Worm (Caenorhabditis elegans) whole organism, early embryonic: ENCODE measurements around the gene tag-120.

Source experiments
- B0310.2 ChIP-seq: sonication (generic microtip); optimal IDR thresholded peaks from 2 replicates; lab custom pipeline; 2016; ENCODE audit warnings: mild to moderate bottlenecking, missing genetic modification characterization, missing compliant biosample characterization
- F13C5.2 ChIP-seq: sonication (generic microtip); optimal IDR thresholded peaks from 2 replicates; lab custom pipeline; 2017; ENCODE audit warnings: mild to moderate bottlenecking, missing genetic modification characterization, inconsistent platforms, missing compliant biosample characterization
- aly-1 ChIP-seq: sonication (generic microtip); optimal IDR thresholded peaks from 2 replicates; lab custom pipeline; 2016; ENCODE audit warnings: missing genetic modification characterization, missing compliant biosample characterization
- ama-1 ChIP-seq: fragments of 150-350 bp; optimal IDR thresholded peaks from 2 replicates; lab custom pipeline; 2014
- ceh-13 ChIP-seq: fragments of 200-800 bp; sonication (Bioruptor generic); optimal IDR thresholded peaks from 2 replicates; lab custom pipeline; 2018; ENCODE audit warnings: mild to moderate bottlenecking, missing genetic modification characterization, missing compliant biosample characterization
- ceh-36 ChIP-seq: sonication (generic microtip); optimal IDR thresholded peaks from 2 replicates; lab custom pipeline; 2016; ENCODE audit warnings: missing genetic modification characterization, inconsistent platforms, missing compliant biosample characterization
- ets-7 ChIP-seq: sonication (generic microtip); optimal IDR thresholded peaks from 2 replicates; lab custom pipeline; 2016; ENCODE audit warnings: missing genotype, missing genetic modification characterization, missing compliant biosample characterization
- flt-1 ChIP-seq: fragments of 200-800 bp; sonication (Bioruptor generic); IDR thresholded peaks from 2 replicates; pipeline ENCODE4 v1.3.6; 2022; ENCODE audit warnings: missing genetic modification characterization, missing compliant biosample characterization
- hmbx-1 ChIP-seq: sonication (generic microtip); optimal IDR thresholded peaks from 2 replicates; lab custom pipeline; 2016; ENCODE audit warnings: mild to moderate bottlenecking, missing genetic modification characterization, missing compliant biosample characterization
- hmg-4 ChIP-seq: fragments of 200-800 bp; sonication (Bioruptor generic); optimal IDR thresholded peaks from 2 replicates; lab custom pipeline; 2018; ENCODE audit warnings: mild to moderate bottlenecking, missing genetic modification characterization, missing compliant biosample characterization
- hnd-1 ChIP-seq: sonication (generic microtip); optimal IDR thresholded peaks from 2 replicates; lab custom pipeline; 2016; ENCODE audit warnings: missing genetic modification characterization, missing compliant biosample characterization
- pes-1 ChIP-seq: fragments of 200-800 bp; sonication (Bioruptor generic); IDR thresholded peaks from 2 replicates; pipeline ENCODE4 v1.3.6; 2022; ENCODE audit warnings: missing genetic modification reagents, missing genetic modification characterization, missing compliant biosample characterization
- scrt-1 ChIP-seq: fragments of 200-800 bp; sonication (Bioruptor generic); IDR thresholded peaks from 2 replicates; pipeline ENCODE4 v1.3.6; 2022; ENCODE audit warnings: missing genetic modification characterization, missing compliant biosample characterization
- sea-1 ChIP-seq: fragments of 200-800 bp; sonication (Bioruptor generic); conservative IDR thresholded peaks from 2 replicates; pipeline ENCODE4 v1.3.6; 2022; ENCODE audit warnings: missing genetic modification characterization, missing compliant biosample characterization
- tbx-11 ChIP-seq: fragments of 200-800 bp; sonication (Bioruptor generic); IDR thresholded peaks from 2 replicates; pipeline ENCODE4 v1.3.6; 2022; ENCODE audit warnings: missing genetic modification characterization, missing compliant biosample characterization
- tbx-37 ChIP-seq: fragments of 200-800 bp; sonication (Bioruptor generic); conservative IDR thresholded peaks from 2 replicates; pipeline ENCODE4 v1.3.6; 2022; ENCODE audit warnings: missing genetic modification reagents, missing genetic modification characterization, missing compliant biosample characterization
- tra-4 ChIP-seq: sonication (generic microtip); optimal IDR thresholded peaks from 2 replicates; lab custom pipeline; 2017; ENCODE audit warnings: missing genetic modification characterization, missing compliant biosample characterization

The tag-120 gene

DNA sequence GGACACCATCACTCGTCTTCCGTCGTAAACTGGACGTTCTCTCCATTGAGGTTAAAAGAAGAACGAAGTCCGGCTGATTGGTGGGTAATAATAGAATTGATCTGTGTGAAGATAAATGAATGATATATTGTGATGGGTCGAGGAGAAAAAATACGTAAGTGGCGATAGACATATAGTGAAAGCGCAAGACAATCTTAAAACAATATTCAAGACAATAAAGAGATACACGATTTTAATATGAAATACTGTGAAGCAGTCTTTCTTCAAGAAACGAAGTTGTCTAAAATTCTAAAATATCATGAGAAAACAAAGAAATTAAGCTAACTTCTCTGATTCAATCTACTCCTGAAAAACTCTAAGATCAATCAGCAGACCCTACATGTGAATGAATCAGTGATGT lies 3.9 kb upstream of the tag-120 start, which contains the start of gene F40F9.10:
F40F9.10 (minus strand) TSS at position 101 of the 400 bp plus-strand sequence.
- no peak for TF ChIP-seq scrt-1
- TF ChIP-seq tbx-11 (GFP tag; lab: Robert Waterston, UW) = no peak
- TF ChIP-seq ceh-36 (tag; lab: Kevin White, UChicago) = no peak
- no peak for TF ChIP-seq ama-1 (lab: Kevin White, UChicago)
- no peak for TF ChIP-seq pes-1
- no peak for TF ChIP-seq ets-7 (tag; lab: Kevin White, UChicago)
- TF ChIP-seq sea-1 (GFP tag; lab: Robert Waterston, UW) = no peak
- TF ChIP-seq B0310.2 (tag; lab: Kevin White, UChicago) = no peak
- no peak for TF ChIP-seq F13C5.2
- TF ChIP-seq hmg-4 = no peak
- TF ChIP-seq hmbx-1 (tag; lab: Kevin White, UChicago) = no peak
- TF ChIP-seq ceh-13 (GFP tag; lab: Kevin White, UChicago) = no peak
- no peak for TF ChIP-seq tbx-37 (GFP tag; lab: Robert Waterston, UW)
- TF ChIP-seq tra-4 (tag; lab: Kevin White, UChicago) = no peak
- TF ChIP-seq aly-1 (tag; lab: Kevin White, UChicago) = no peak
- TF ChIP-seq hnd-1 (tag; lab: Kevin White, UChicago) = no peak

- TF ChIP-seq flt-1 (GFP tag; lab: Robert Waterston, UW) (no peak), ets-7 (tag; lab: Kevin White, UChicago) (no peak), sea-1 (GFP tag; lab: Robert Waterston, UW) (no peak), pes-1 (no peak)
Measured at ce11 chrV:9712418-9713173, 3.0 kb upstream of the tag-120 start.

DNA sequence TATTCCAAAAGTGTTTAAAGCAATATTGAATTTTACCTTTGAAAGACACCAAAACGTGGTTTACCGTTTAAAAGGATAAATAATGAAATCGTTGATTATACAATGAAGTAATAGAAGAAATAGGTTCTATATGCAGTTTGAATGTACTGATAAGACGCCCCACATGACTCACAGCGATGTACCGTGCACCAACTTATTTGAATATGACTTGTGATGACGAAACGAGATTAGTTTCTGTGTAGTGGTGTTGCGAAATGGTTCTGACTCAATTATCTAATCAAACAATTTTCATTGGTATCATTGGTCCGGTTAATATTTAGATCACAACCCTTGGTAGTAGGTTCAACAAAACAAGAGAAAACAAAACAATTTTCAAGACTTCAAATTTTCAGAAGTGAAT lies 1.6 kb upstream of the tag-120 start:
- TF ChIP-seq sea-1 (GFP tag; lab: Robert Waterston, UW) (no peak), ets-7 (tag; lab: Kevin White, UChicago) (no peak), scrt-1 (no peak), F13C5.2 (no peak), hmbx-1 (tag; lab: Kevin White, UChicago) (no peak), hnd-1 (tag; lab: Kevin White, UChicago) (no peak), pes-1 (no peak), tbx-11 (GFP tag; lab: Robert Waterston, UW) (no peak), B0310.2 (tag; lab: Kevin White, UChicago) (no peak), flt-1 (GFP tag; lab: Robert Waterston, UW) (no peak), hmg-4 (no peak), tra-4 (tag; lab: Kevin White, UChicago) (no peak), tbx-37 (GFP tag; lab: Robert Waterston, UW) (no peak), ceh-36 (tag; lab: Kevin White, UChicago) (no peak), ama-1 (lab: Kevin White, UChicago) (no peak), aly-1 (tag; lab: Kevin White, UChicago) (no peak), ceh-13 (GFP tag; lab: Kevin White, UChicago) (no peak)

DNA sequence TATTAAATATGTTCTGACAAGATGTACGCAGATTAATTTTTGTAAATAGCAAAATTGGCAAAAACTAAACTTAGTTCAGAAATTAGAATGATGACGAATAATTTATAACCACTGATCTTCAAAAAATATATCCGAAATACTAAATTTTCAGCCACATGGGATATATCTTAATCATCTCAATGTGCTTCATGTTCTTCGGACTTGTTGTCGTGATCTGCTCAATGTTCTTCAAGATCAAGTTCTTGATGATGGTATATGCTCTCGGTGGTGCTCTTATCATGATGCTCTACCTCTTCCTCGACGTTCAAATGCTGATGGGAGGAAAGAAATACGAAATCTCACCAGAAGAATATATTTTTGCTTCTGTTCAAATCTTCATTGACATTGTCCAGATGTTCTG lies 3.0 kb downstream of the tag-120 start:
- TF ChIP-seq hmbx-1 (tag; lab: Kevin White, UChicago) = no peak
- TF ChIP-seq sea-1 (GFP tag; lab: Robert Waterston, UW) = no peak
- TF ChIP-seq scrt-1 = no peak
- TF ChIP-seq flt-1 (GFP tag; lab: Robert Waterston, UW) = no peak
- no peak for TF ChIP-seq aly-1 (tag; lab: Kevin White, UChicago)
- TF ChIP-seq B0310.2 (tag; lab: Kevin White, UChicago) = no peak
- no peak for TF ChIP-seq ceh-13 (GFP tag; lab: Kevin White, UChicago)
- TF ChIP-seq tbx-11 (GFP tag; lab: Robert Waterston, UW) = no peak
- TF ChIP-seq ets-7 (tag; lab: Kevin White, UChicago) = no peak
- TF ChIP-seq pes-1 = no peak
- no peak for TF ChIP-seq ceh-36 (tag; lab: Kevin White, UChicago)
- no peak for TF ChIP-seq hmg-4
- no peak for TF ChIP-seq ama-1 (lab: Kevin White, UChicago)
- no peak for TF ChIP-seq tra-4 (tag; lab: Kevin White, UChicago)
- TF ChIP-seq hnd-1 (tag; lab: Kevin White, UChicago) = no peak
- no peak for TF ChIP-seq tbx-37 (GFP tag; lab: Robert Waterston, UW)
- no peak for TF ChIP-seq F13C5.2

ce11 chrV:9704399-9704798 lies 5.2 kb downstream of the tag-120 start:
- TF ChIP-seq aly-1 (tag; lab: Kevin White, UChicago) (no peak), hnd-1 (tag; lab: Kevin White, UChicago) (no peak), B0310.2 (tag; lab: Kevin White, UChicago) (no peak), sea-1 (GFP tag; lab: Robert Waterston, UW) (no peak), tra-4 (tag; lab: Kevin White, UChicago) (no peak)

DNA sequence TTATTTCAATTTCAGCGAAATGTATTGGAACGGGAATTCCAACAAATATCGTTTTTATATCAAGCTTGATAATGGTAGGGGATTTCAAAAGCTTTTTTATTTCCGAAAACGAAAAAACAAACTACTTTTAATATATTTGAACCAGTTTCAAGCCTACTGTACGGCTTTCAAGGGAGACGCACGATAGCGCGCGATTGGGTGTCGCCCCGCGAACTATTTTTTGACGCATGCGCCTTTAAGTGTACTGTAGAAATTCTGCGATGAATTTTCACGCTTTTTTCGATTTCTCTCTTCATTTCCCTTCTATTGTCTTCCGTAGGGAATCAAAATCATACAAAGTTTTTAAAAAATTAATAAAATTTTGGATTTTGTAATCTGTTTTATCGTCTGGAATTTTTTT lies 6.1 kb downstream of the tag-120 start:
- no peak for TF ChIP-seq tbx-37 (GFP tag; lab: Robert Waterston, UW)
- no peak for TF ChIP-seq ets-7 (tag; lab: Kevin White, UChicago)
- TF ChIP-seq tra-4 (tag; lab: Kevin White, UChicago) = no peak
- TF ChIP-seq sea-1 (GFP tag; lab: Robert Waterston, UW) = no peak
- no peak for TF ChIP-seq F13C5.2
- TF ChIP-seq aly-1 (tag; lab: Kevin White, UChicago) = no peak
- TF ChIP-seq ceh-13 (GFP tag; lab: Kevin White, UChicago) = no peak
- TF ChIP-seq ama-1 (lab: Kevin White, UChicago) = no peak
- TF ChIP-seq ceh-36 (tag; lab: Kevin White, UChicago) = no peak
- no peak for TF ChIP-seq scrt-1
- no peak for TF ChIP-seq flt-1 (GFP tag; lab: Robert Waterston, UW)
- TF ChIP-seq B0310.2 (tag; lab: Kevin White, UChicago) = no peak
- TF ChIP-seq hnd-1 (tag; lab: Kevin White, UChicago) = no peak
- no peak for TF ChIP-seq pes-1
- no peak for TF ChIP-seq tbx-11 (GFP tag; lab: Robert Waterston, UW)
- no peak for TF ChIP-seq hmbx-1 (tag; lab: Kevin White, UChicago)
- TF ChIP-seq hmg-4 = no peak
